Worm (Caenorhabditis elegans) whole organism, L1 larva: Measurements from ENCODE around the gene dao-3.

Experiments
- C04F5.9 ChIP-seq: sonication (generic microtip); optimal IDR thresholded peaks from 2 replicates; lab custom pipeline; 2016; ENCODE audit warnings: missing genetic modification characterization, missing compliant biosample characterization
- F16B12.6 ChIP-seq: fragments of 150-350 bp; optimal IDR thresholded peaks from 2 replicates; lab custom pipeline; 2014; ENCODE audit warnings: missing biosample characterization, missing genetic modification characterization
- Y116A8C.19 ChIP-seq: sonication (generic microtip); optimal IDR thresholded peaks from 2 replicates; lab custom pipeline; 2016; ENCODE audit warnings: missing compliant biosample characterization, missing genetic modification characterization, borderline replicate concordance
- alr-1 ChIP-seq: fragments of 200-800 bp; sonication (Bioruptor generic); optimal IDR thresholded peaks from 2 replicates; lab custom pipeline; 2018; ENCODE audit warnings: borderline replicate concordance, mild to moderate bottlenecking, missing genetic modification characterization, missing compliant biosample characterization
- aly-2 ChIP-seq: fragments of 150-350 bp; optimal IDR thresholded peaks from 2 replicates; lab custom pipeline; 2014; ENCODE audit warnings: missing biosample characterization, missing genetic modification characterization
- blmp-1 ChIP-seq: fragments of 150-350 bp; optimal IDR thresholded peaks from 2 replicates; lab custom pipeline; 2014; ENCODE audit warnings: missing biosample characterization, missing genetic modification characterization
- ceh-63 ChIP-seq: fragments of 200-800 bp; sonication (Bioruptor generic); optimal IDR thresholded peaks from 2 replicates; lab custom pipeline; 2018; ENCODE audit warnings: mild to moderate bottlenecking, missing genetic modification characterization, missing compliant biosample characterization
- ceh-88 ChIP-seq: fragments of 200-800 bp; sonication (Bioruptor generic); IDR thresholded peaks from 2 replicates; pipeline ENCODE4 v1.3.6; 2022; ENCODE audit warnings: missing genetic modification characterization, missing compliant biosample characterization
- ceh-90 ChIP-seq: sonication (generic microtip); optimal IDR thresholded peaks from 2 replicates; lab custom pipeline; 2016; ENCODE audit warnings: missing genetic modification characterization, missing compliant biosample characterization
- ces-1 ChIP-seq: fragments of 150-350 bp; optimal IDR thresholded peaks from 2 replicates; lab custom pipeline; 2014; ENCODE audit warnings: missing biosample characterization, missing genetic modification reagents, missing genetic modification characterization
- dpl-1 ChIP-seq, 3 experiments: fragments of 150-350 bp in 2 of 3; sonication (generic microtip) in 1 of 3; optimal IDR thresholded peaks; 2 replicates each; lab custom pipeline; 2014 to 2017; ENCODE audit warnings: missing biosample characterization in 3 of 3, missing genetic modification characterization in 3 of 3, missing genetic modification reagents in 3 of 3
- efl-1 ChIP-seq, 4 experiments: fragments of 150-350 bp; optimal IDR thresholded peaks in 3 of 4; peaks in 1 of 4; 1 replicate in 1 of 4; 2 replicates in 3 of 4; lab custom pipeline; 2014; ENCODE audit warnings: missing biosample characterization in 2 of 4, missing genetic modification characterization in 2 of 4, missing genetic modification reagents in 2 of 4
- efl-3 ChIP-seq: fragments of 200-800 bp; sonication (Bioruptor generic); optimal IDR thresholded peaks from 2 replicates; lab custom pipeline; 2018; ENCODE audit warnings: mild to moderate bottlenecking, missing genetic modification characterization, missing compliant biosample characterization
- egl-13 ChIP-seq: sonication (generic microtip); optimal IDR thresholded peaks from 2 replicates; lab custom pipeline; 2016; ENCODE audit warnings: missing genotype, missing genetic modification reagents, missing genetic modification characterization, missing compliant biosample characterization
- elt-2 ChIP-seq: sonication (generic microtip); optimal IDR thresholded peaks from 2 replicates; lab custom pipeline; 2016; ENCODE audit warnings: missing genetic modification characterization, mild to moderate bottlenecking, inconsistent platforms, missing compliant biosample characterization, missing genetic modification reagents
- elt-3 ChIP-seq, 6 experiments: fragments of 150-350 bp in 1 of 6; sonication (generic microtip); optimal IDR thresholded peaks; 2 replicates each; lab custom pipeline; 2017 to 2018; ENCODE audit warnings: missing biosample characterization in 6 of 6, missing genetic modification characterization in 6 of 6, inconsistent platforms in 1 of 6
- fkh-10 ChIP-seq: sonication (generic microtip); optimal IDR thresholded peaks from 2 replicates; lab custom pipeline; 2017; ENCODE audit warnings: missing biosample characterization, missing genetic modification reagents, missing genetic modification characterization
- fkh-8 ChIP-seq: sonication (generic microtip); optimal IDR thresholded peaks from 2 replicates; lab custom pipeline; 2016; ENCODE audit warnings: mild to moderate bottlenecking, missing genetic modification characterization, missing compliant biosample characterization
- fos-1 ChIP-seq: fragments of 150-350 bp; optimal IDR thresholded peaks from 2 replicates; lab custom pipeline; 2014; ENCODE audit warnings: missing biosample characterization, missing genetic modification characterization
- grh-1 ChIP-seq: fragments of 200-800 bp; sonication (Bioruptor generic); IDR thresholded peaks from 2 replicates; pipeline ENCODE4 v1.3.6; 2022; ENCODE audit warnings: missing genetic modification reagents, missing genetic modification characterization, missing compliant biosample characterization
- hlh-17 ChIP-seq: fragments of 200-800 bp; sonication (Bioruptor generic); optimal IDR thresholded peaks from 2 replicates; lab custom pipeline; 2018; ENCODE audit warnings: missing genetic modification characterization, mild to moderate bottlenecking, missing compliant biosample characterization, moderate library complexity, borderline replicate concordance
- hlh-4 ChIP-seq: sonication (generic microtip); optimal IDR thresholded peaks from 2 replicates; lab custom pipeline; 2016; ENCODE audit warnings: mild to moderate bottlenecking, missing genetic modification characterization, missing compliant biosample characterization
- isw-1 ChIP-seq: fragments of 200-800 bp; sonication (Bioruptor generic); IDR thresholded peaks from 2 replicates; pipeline ENCODE4 v1.3.6; 2022; ENCODE audit warnings: missing genetic modification characterization, missing compliant biosample characterization
- jun-1 ChIP-seq: fragments of 150-350 bp; optimal IDR thresholded peaks from 2 replicates; lab custom pipeline; 2014; ENCODE audit warnings: missing biosample characterization, missing genetic modification reagents, missing genetic modification characterization
- lin-13 ChIP-seq: fragments of 150-350 bp; optimal IDR thresholded peaks from 2 replicates; lab custom pipeline; 2014; ENCODE audit warnings: missing biosample characterization, missing genetic modification reagents, missing genetic modification characterization
- lin-14 ChIP-seq: fragments of 200-800 bp; sonication (Bioruptor generic); optimal IDR thresholded peaks from 2 replicates; lab custom pipeline; 2018; ENCODE audit warnings: mild to moderate bottlenecking, missing genetic modification characterization, moderate library complexity, missing compliant biosample characterization
- lin-15B ChIP-seq: fragments of 150-350 bp; sonication (generic microtip); optimal IDR thresholded peaks from 3 replicates; lab custom pipeline; 2014; ENCODE audit warnings: missing biosample characterization, missing genetic modification characterization
- lin-39 ChIP-seq: fragments of 150-350 bp; optimal IDR thresholded peaks from 2 replicates; lab custom pipeline; 2014; ENCODE audit warnings: missing biosample characterization, missing genetic modification reagents, missing genetic modification characterization
- lsy-2 ChIP-seq, 2 experiments: fragments of 150-350 bp; optimal IDR thresholded peaks; 2 replicates each; lab custom pipeline; 2014; ENCODE audit warnings: missing biosample characterization in 2 of 2, missing genetic modification characterization in 2 of 2
- mab-9 ChIP-seq: fragments of 200-800 bp; sonication (Bioruptor generic); IDR thresholded peaks from 2 replicates; pipeline ENCODE4 v1.3.6; 2022; ENCODE audit warnings: missing genetic modification reagents, missing genetic modification characterization, missing compliant biosample characterization
- mep-1 ChIP-seq: fragments of 150-350 bp; optimal IDR thresholded peaks from 2 replicates; lab custom pipeline; 2014; ENCODE audit warnings: missing biosample characterization, missing genetic modification characterization
- nhr-11 ChIP-seq: fragments of 150-350 bp; optimal IDR thresholded peaks from 2 replicates; lab custom pipeline; 2014; ENCODE audit warnings: missing biosample characterization, missing genetic modification characterization
- nhr-237 ChIP-seq: fragments of 150-350 bp; optimal IDR thresholded peaks from 2 replicates; lab custom pipeline; 2014; ENCODE audit warnings: missing biosample characterization, missing genetic modification characterization
- nhr-71 ChIP-seq: sonication (generic microtip); optimal IDR thresholded peaks from 2 replicates; lab custom pipeline; 2016; ENCODE audit warnings: mild to moderate bottlenecking, missing genetic modification characterization, moderate library complexity, missing compliant biosample characterization
- nhr-84 ChIP-seq: sonication (generic microtip); optimal IDR thresholded peaks from 2 replicates; lab custom pipeline; 2017; ENCODE audit warnings: missing biosample characterization, missing genetic modification characterization
- nhr-90 ChIP-seq: sonication (generic microtip); optimal IDR thresholded peaks from 2 replicates; lab custom pipeline; 2016; ENCODE audit warnings: mild to moderate bottlenecking, missing genetic modification characterization, missing compliant biosample characterization; ENCODE audit not compliant: poor library complexity
- pag-3 ChIP-seq: sonication (generic microtip); optimal IDR thresholded peaks from 2 replicates; lab custom pipeline; 2017; ENCODE audit warnings: missing genetic modification characterization, mild to moderate bottlenecking, missing compliant biosample characterization, antibody characterized with exemption, borderline replicate concordance; ENCODE audit not compliant: insufficient read depth
- rnt-1 ChIP-seq: sonication (generic microtip); optimal IDR thresholded peaks from 2 replicates; lab custom pipeline; 2016; ENCODE audit warnings: mild to moderate bottlenecking, missing genetic modification characterization, moderate library complexity, missing compliant biosample characterization
- snpc-4 ChIP-seq: fragments of 150-350 bp; optimal IDR thresholded peaks from 2 replicates; lab custom pipeline; 2014; ENCODE audit warnings: missing biosample characterization, missing genetic modification characterization
- snu-23 ChIP-seq: sonication (generic microtip); optimal IDR thresholded peaks from 2 replicates; lab custom pipeline; 2016; ENCODE audit warnings: missing genetic modification characterization, missing compliant biosample characterization
- swsn-7 ChIP-seq: sonication (generic microtip); optimal IDR thresholded peaks from 2 replicates; lab custom pipeline; 2016; ENCODE audit warnings: missing genetic modification characterization, missing compliant biosample characterization
- tbx-2 ChIP-seq: sonication (generic microtip); optimal IDR thresholded peaks from 2 replicates; lab custom pipeline; 2016; ENCODE audit warnings: missing genetic modification characterization, missing compliant biosample characterization
- tlp-1 ChIP-seq: fragments of 150-350 bp; optimal IDR thresholded peaks from 2 replicates; lab custom pipeline; 2014; ENCODE audit warnings: missing biosample characterization, missing genetic modification characterization
- unc-130 ChIP-seq: fragments of 150-350 bp; optimal IDR thresholded peaks from 2 replicates; lab custom pipeline; 2017; ENCODE audit warnings: missing biosample characterization, missing genetic modification characterization, inconsistent platforms
- unc-30 ChIP-seq: sonication (generic microtip); optimal IDR thresholded peaks from 2 replicates; lab custom pipeline; 2017; ENCODE audit warnings: missing biosample characterization, missing genetic modification characterization
- unc-86 ChIP-seq: sonication (generic microtip); optimal IDR thresholded peaks from 2 replicates; lab custom pipeline; 2016; ENCODE audit warnings: missing genetic modification characterization, missing compliant biosample characterization
- unc-98 ChIP-seq: fragments of 200-800 bp; sonication (Bioruptor generic); IDR thresholded peaks from 2 replicates; pipeline ENCODE4 v1.3.6; 2022; ENCODE audit warnings: missing genetic modification characterization, missing compliant biosample characterization
- vab-15 ChIP-seq: sonication (generic microtip); optimal IDR thresholded peaks from 2 replicates; lab custom pipeline; 2017; ENCODE audit warnings: missing genotype, mild to moderate bottlenecking, missing genetic modification characterization, missing compliant biosample characterization
- zag-1 ChIP-seq: fragments of 150-350 bp; optimal IDR thresholded peaks from 2 replicates; lab custom pipeline; 2014; ENCODE audit warnings: missing biosample characterization, missing genetic modification characterization
- ztf-4 ChIP-seq: fragments of 150-350 bp; optimal IDR thresholded peaks from 2 replicates; lab custom pipeline; 2014; ENCODE audit warnings: missing biosample characterization, missing genetic modification characterization

Gene dao-3

ce11 chrX:8089916-8090315, 3.6 kb upstream of the dao-3 start (continued):
- TF ChIP-seq mab-9 (GFP tag; lab: Robert Waterston, UW) (no peak), aly-2 (tag; lab: Kevin White, UChicago) (no peak), C04F5.9 (no peak), ceh-88 (no peak), efl-3 (GFP tag; lab: Kevin White, UChicago) (no peak), unc-98 (GFP tag; lab: Robert Waterston, UW) (no peak), nhr-237 (tag; lab: Kevin White, UChicago) (no peak), Y116A8C.19 (tag; lab: Kevin White, UChicago) (no peak), tlp-1 (tag; lab: Kevin White, UChicago) (no peak), unc-130 (no peak), ceh-90 (tag; lab: Kevin White, UChicago) (no peak), nhr-84 (no peak), efl-1 (optimal IDR thresholded peaks at IDR 0.05; lab: Kevin White, UChicago) (no peak), efl-1 (GFP tag; optimal IDR thresholded peaks at IDR 0.05 in 1 of 2; lab: Kevin White, UChicago) (no peak), lin-14 (GFP tag; lab: Kevin White, UChicago) (peak; percentile 69), unc-86 (tag; lab: Kevin White, UChicago) (no peak), unc-30 (no peak), fkh-8 (tag; lab: Kevin White, UChicago) (peak; percentile 88), pag-3 (tag; lab: Kevin White, UChicago) (no peak), nhr-71 (tag; lab: Kevin White, UChicago) (peak; percentile 81), jun-1 (tag; lab: Kevin White, UChicago) (no peak), lin-39 (tag; lab: Kevin White, UChicago) (no peak), ceh-63 (GFP tag; lab: Kevin White, UChicago) (no peak), zag-1 (tag; lab: Kevin White, UChicago) (no peak), hlh-4 (no peak), isw-1 (GFP tag; lab: Robert Waterston, UW) (no peak), hlh-17 (GFP tag; lab: Kevin White, UChicago) (no peak), ces-1 (no peak), lin-15B (tag; lab: Kevin White, UChicago) (no peak), tbx-2 (tag; lab: Kevin White, UChicago) (peak; percentile 41), egl-13 (no peak), alr-1 (tag; lab: Kevin White, UChicago) (no peak), vab-15 (tag; lab: Kevin White, UChicago) (peak; percentile 19), fkh-10 (GFP tag; lab: Kevin White, UChicago) (peak; percentile 44), ztf-4 (tag; lab: Kevin White, UChicago) (peak; percentile 20), dpl-1 (GFP tag; optimal IDR thresholded peaks at IDR 0.05; lab: Kevin White, UChicago) (no peak), lsy-2 (tag; optimal IDR thresholded peaks at IDR 0.05; lab: Kevin White, UChicago) (peak; percentile 14 to 52)

ce11 chrX:8089266-8089909, 3.0 kb upstream of the dao-3 start:
- TF ChIP-seq swsn-7 (tag; lab: Kevin White, UChicago), result peak; percentile 9
- TF ChIP-seq fos-1, result no peak
- peak; percentile 43 for TF ChIP-seq lin-14 (GFP tag; lab: Kevin White, UChicago)
- peak; percentile 10 for TF ChIP-seq jun-1 (tag; lab: Kevin White, UChicago)
- TF ChIP-seq nhr-84, result no peak
- TF ChIP-seq nhr-71 (tag; lab: Kevin White, UChicago), result peak; percentile 23
- no peak for TF ChIP-seq nhr-11 (tag; lab: Kevin White, UChicago)
- TF ChIP-seq rnt-1 (tag; lab: Kevin White, UChicago), result peak; percentile 22
- peak in 1 of 3 experiments; percentile 2 for TF ChIP-seq dpl-1 (GFP tag; optimal IDR thresholded peaks at IDR 0.05; lab: Kevin White, UChicago)
- TF ChIP-seq elt-2, result peak; percentile 16
- TF ChIP-seq F16B12.6, result peak; percentile 80
- TF ChIP-seq efl-1 (optimal IDR thresholded peaks at IDR 0.05; lab: Kevin White, UChicago), result no peak
- peak; percentile 12 to 69 for TF ChIP-seq efl-1 (GFP tag; optimal IDR thresholded peaks at IDR 0.05 in 1 of 2; lab: Kevin White, UChicago)
- peak; percentile 24 for TF ChIP-seq snu-23 (GFP tag; lab: Kevin White, UChicago)
- peak; percentile 15 for TF ChIP-seq nhr-90 (tag; lab: Kevin White, UChicago)
- peak; percentile 65 for TF ChIP-seq mep-1 (tag; lab: Kevin White, UChicago)
- peak; percentile 44 for TF ChIP-seq blmp-1 (tag; lab: Kevin White, UChicago)
- TF ChIP-seq alr-1 (tag; lab: Kevin White, UChicago), result no peak
- TF ChIP-seq lin-13 (GFP tag; lab: Kevin White, UChicago), result no peak
- TF ChIP-seq elt-3 (tag; optimal IDR thresholded peaks at IDR 0.05; lab: Kevin White, UChicago), result peak in 2 of 6 experiments; percentile 4 to 78
- no peak for TF ChIP-seq snpc-4
- peak; percentile 17; the same call in 1 of the 2 replicates for TF ChIP-seq grh-1 (GFP tag; lab: Robert Waterston, UW)
